Worm (Caenorhabditis elegans): ENCODE measurements around the gene acox-1.6.

DNA sequence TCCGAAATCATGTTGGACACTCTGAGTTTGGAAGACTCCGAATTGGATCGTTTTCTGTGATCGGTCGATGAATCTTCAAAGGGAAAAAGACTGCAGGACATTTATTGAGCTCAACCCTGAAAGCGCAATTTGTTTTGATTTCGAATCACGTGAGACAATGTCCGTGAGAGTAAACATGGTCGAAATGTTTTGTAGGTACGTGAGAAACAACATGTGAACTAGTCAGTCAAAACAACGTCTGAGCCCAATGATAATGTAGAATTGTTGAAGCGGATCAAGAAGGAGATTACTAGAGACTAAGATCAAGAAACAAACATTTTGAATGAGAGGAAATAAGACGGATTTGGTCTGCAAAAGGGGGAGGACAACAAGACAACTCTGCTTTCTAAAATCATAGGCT is 34.3 kb downstream of the acox-1.6 start, which contains the start of gene Y7A5A.7:
- TF ChIP-seq lir-3 (tag; optimal IDR thresholded peaks at IDR 0.05) (no peak), snpc-4 (tag; optimal IDR thresholded peaks at IDR 0.05) (no peak), attf-4 (tag; optimal IDR thresholded peaks at IDR 0.05) (no peak), fos-1 (tag; optimal IDR thresholded peaks at IDR 0.05) (no peak), unc-130 (GFP tag; optimal IDR thresholded peaks at IDR 0.05) (no peak), ceh-28 (tag; optimal IDR thresholded peaks at IDR 0.05) (no peak), fkh-10 (GFP tag; optimal IDR thresholded peaks at IDR 0.05) (no peak), skn-1 (tag; optimal IDR thresholded peaks at IDR 0.05) (no peak)

Measured in whole organism, L4 larva.